Fruit fly (Drosophila melanogaster): ENCODE results near the gene nom.

DNA sequence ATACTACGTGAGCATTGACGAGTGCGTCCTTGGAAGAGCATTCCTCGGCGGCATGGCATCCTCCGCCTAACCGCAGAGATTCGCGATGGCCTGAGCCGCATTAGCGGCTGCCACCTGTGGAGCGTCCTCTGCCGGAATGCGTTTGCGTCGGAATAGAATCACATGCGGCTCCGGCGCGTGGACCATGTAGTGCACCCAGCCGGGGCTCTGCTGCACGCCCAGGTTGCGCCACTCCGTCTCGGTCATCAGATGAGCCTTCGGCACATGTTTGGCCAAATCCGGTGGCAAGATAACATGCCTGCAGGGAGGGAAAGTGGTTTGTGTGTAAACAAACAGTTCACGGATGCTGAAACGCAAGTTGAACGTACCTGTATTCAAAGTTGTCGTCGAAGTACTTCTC, 7.6 kb upstream of the nom start:
- no peak for TF ChIP-seq dsx (GFP tag; optimal IDR thresholded peaks at IDR 0.05; ENCODE audit: poor library complexity, severe bottlenecking)
- TF ChIP-seq OdsH (GFP tag; optimal IDR thresholded peaks at IDR 0.05): no peak
- no peak for TF ChIP-seq CG31627 (GFP tag; optimal IDR thresholded peaks at IDR 0.05)
- TF ChIP-seq Blimp-1 (GFP tag; optimal IDR thresholded peaks at IDR 0.05): no peak
- no peak for TF ChIP-seq net (GFP tag; optimal IDR thresholded peaks at IDR 0.05)

Measured in whole organism, prepupa.